Fruit fly (Drosophila melanogaster) whole organism, embryonic: ENCODE measurements around the gene Rab18.

Experiments used
- Asciz ChIP-seq: fragments of 200-800 bp; sonication (Bioruptor generic); optimal IDR thresholded peaks from 2 replicates; lab custom pipeline; 2017; ENCODE audit warnings: missing biosample characterization, mild to moderate bottlenecking, missing genetic modification characterization, missing genetic modification reagents
- Atf-2 ChIP-seq: fragments of 200-800 bp; sonication (Bioruptor generic); optimal IDR thresholded peaks from 2 replicates; lab custom pipeline; 2016; ENCODE audit warnings: missing biosample characterization, missing genetic modification characterization
- Atf6 ChIP-seq: fragments of 200-800 bp; sonication (Bioruptor generic); IDR thresholded peaks from 2 replicates; pipeline ENCODE4 v1.3.6; 2022; ENCODE audit warnings: missing biosample characterization, missing genetic modification characterization
- Bgb ChIP-seq: fragments of 200-800 bp; sonication (Bioruptor generic); IDR thresholded peaks from 2 replicates; pipeline ENCODE4 v1.3.6; 2022; ENCODE audit warnings: missing biosample characterization, missing genetic modification characterization; ENCODE audit not compliant: partially characterized antibody
- CG11456 ChIP-seq: fragments of 200-800 bp; sonication (Bioruptor generic); IDR thresholded peaks from 3 replicates; pipeline ENCODE4 v1.3.6; 2022; ENCODE audit warnings: missing biosample characterization, missing genetic modification characterization
- CG11723 ChIP-seq: fragments of 200-800 bp; sonication (Bioruptor generic); optimal IDR thresholded peaks from 2 replicates; lab custom pipeline; 2017; ENCODE audit warnings: missing biosample characterization, mild to moderate bottlenecking, missing genetic modification characterization
- CG13296 ChIP-seq: fragments of 200-800 bp; sonication (Bioruptor generic); optimal IDR thresholded peaks from 3 replicates; lab custom pipeline; 2018; ENCODE audit warnings: missing biosample characterization, mild to moderate bottlenecking, missing genetic modification characterization
- CG14014 ChIP-seq: fragments of 200-800 bp; sonication (Bioruptor generic); IDR thresholded peaks from 2 replicates; pipeline ENCODE4 v1.3.6; 2022; ENCODE audit warnings: missing biosample characterization, missing genetic modification characterization
- CG14860 ChIP-seq: fragments of 200-800 bp; sonication (Bioruptor generic); IDR thresholded peaks from 3 replicates; pipeline ENCODE4 v1.3.6; 2022; ENCODE audit warnings: missing biosample characterization, missing genetic modification characterization; ENCODE audit not compliant: partially characterized antibody
- CG14965 ChIP-seq: fragments of 200-800 bp; sonication (Bioruptor generic); optimal IDR thresholded peaks from 2 replicates; lab custom pipeline; 2016; ENCODE audit warnings: missing biosample characterization, missing genetic modification characterization, borderline replicate concordance
- CG18011 ChIP-seq: fragments of 200-800 bp; sonication (Bioruptor generic); optimal IDR thresholded peaks from 2 replicates; lab custom pipeline; 2017; ENCODE audit warnings: missing biosample characterization, missing genetic modification characterization, mild to moderate bottlenecking, moderate library complexity, missing genotype
- CG18476 ChIP-seq: fragments of 200-800 bp; sonication (Bioruptor generic); optimal IDR thresholded peaks from 2 replicates; lab custom pipeline; 2016; ENCODE audit warnings: missing biosample characterization, mild to moderate bottlenecking, missing genetic modification characterization
- CG2889 ChIP-seq: fragments of 200-800 bp; sonication (Bioruptor generic); IDR thresholded peaks from 3 replicates; pipeline ENCODE4 v1.3.6; 2022; ENCODE audit warnings: missing biosample characterization, missing genetic modification characterization
- CG31388 ChIP-seq: fragments of 200-800 bp; sonication (Bioruptor generic); optimal IDR thresholded peaks from 2 replicates; lab custom pipeline; 2016; ENCODE audit warnings: missing biosample characterization, missing genetic modification characterization
- CG3281 ChIP-seq: fragments of 200-800 bp; sonication (Bioruptor generic); optimal IDR thresholded peaks from 3 replicates; lab custom pipeline; 2017; ENCODE audit warnings: missing biosample characterization, mild to moderate bottlenecking, missing genetic modification characterization
- CG33557 ChIP-seq: fragments of 200-800 bp; sonication (Bioruptor generic); optimal IDR thresholded peaks from 2 replicates; lab custom pipeline; 2019; ENCODE audit warnings: missing biosample characterization, mild to moderate bottlenecking, missing genetic modification characterization, moderate library complexity
- CG4820 ChIP-seq: fragments of 200-800 bp; sonication (Bioruptor generic); optimal IDR thresholded peaks from 3 replicates; lab custom pipeline; 2016; ENCODE audit warnings: missing biosample characterization, missing genetic modification characterization
- CG7271 ChIP-seq: fragments of 200-800 bp; sonication (Bioruptor generic); optimal IDR thresholded peaks from 2 replicates; lab custom pipeline; 2018; ENCODE audit warnings: missing biosample characterization, mild to moderate bottlenecking, missing genetic modification characterization, moderate library complexity
- CG8359 ChIP-seq: fragments of 200-800 bp; sonication (Bioruptor generic); optimal IDR thresholded peaks from 2 replicates; lab custom pipeline; 2017; ENCODE audit warnings: missing biosample characterization, mild to moderate bottlenecking, missing genetic modification characterization, borderline replicate concordance
- CG9797 ChIP-seq: fragments of 200-800 bp; sonication (Bioruptor generic); optimal IDR thresholded peaks from 3 replicates; lab custom pipeline; 2018; ENCODE audit warnings: missing biosample characterization, mild to moderate bottlenecking, missing genetic modification characterization
- Camta ChIP-seq: fragments of 200-800 bp; sonication (Bioruptor generic); optimal IDR thresholded peaks from 2 replicates; lab custom pipeline; 2016; ENCODE audit warnings: missing biosample characterization, missing genetic modification characterization
- Dip3 ChIP-seq: fragments of 200-800 bp; sonication (Bioruptor generic); optimal IDR thresholded peaks from 3 replicates; lab custom pipeline; 2016; ENCODE audit warnings: missing biosample characterization, missing genetic modification characterization
- MESR4 ChIP-seq: fragments of 200-800 bp; sonication (Bioruptor generic); optimal IDR thresholded peaks from 2 replicates; lab custom pipeline; 2018; ENCODE audit warnings: missing biosample characterization, mild to moderate bottlenecking, missing genetic modification characterization, moderate library complexity
- Nf-YC ChIP-seq: fragments of 200-800 bp; optimal IDR thresholded peaks from 3 replicates; lab custom pipeline; 2019; ENCODE audit warnings: missing biosample characterization, mild to moderate bottlenecking, missing genetic modification characterization, moderate library complexity
- Oli ChIP-seq: fragments of 200-800 bp; sonication (Bioruptor generic); optimal IDR thresholded peaks from 2 replicates; lab custom pipeline; 2018; ENCODE audit warnings: missing biosample characterization, mild to moderate bottlenecking, missing genetic modification characterization, moderate library complexity
- Poxn ChIP-seq: fragments of 200-800 bp; sonication (Bioruptor generic); IDR thresholded peaks from 2 replicates; pipeline ENCODE4 v1.3.6; 2022; ENCODE audit warnings: missing biosample characterization, missing genetic modification characterization
- Rx ChIP-seq: fragments of 200-800 bp; sonication (Bioruptor generic); IDR thresholded peaks from 2 replicates; pipeline ENCODE4 v1.3.6; 2022; ENCODE audit warnings: missing biosample characterization, missing genetic modification characterization
- Ssrp ChIP-seq: fragments of 200-800 bp; sonication (Bioruptor generic); optimal IDR thresholded peaks from 2 replicates; lab custom pipeline; 2018; ENCODE audit warnings: missing biosample characterization, mild to moderate bottlenecking, missing genetic modification characterization, moderate library complexity
- ac ChIP-seq: fragments of 200-800 bp; sonication (Bioruptor generic); optimal IDR thresholded peaks from 3 replicates; lab custom pipeline; 2017; ENCODE audit warnings: missing biosample characterization, mild to moderate bottlenecking, missing genetic modification characterization
- aop ChIP-seq: fragments of 200-800 bp; sonication (Bioruptor generic); IDR thresholded peaks from 2 replicates; pipeline ENCODE4 v1.3.6; 2022; ENCODE audit warnings: missing biosample characterization, missing genetic modification characterization
- br ChIP-seq: fragments of >200 bp; optimal IDR thresholded peaks from 2 replicates; lab custom pipeline; 2017
- chinmo ChIP-seq: fragments of 200-800 bp; sonication (Bioruptor generic); IDR thresholded peaks from 4 replicates; pipeline ENCODE4 v1.3.6; 2022; ENCODE audit warnings: missing biosample characterization, missing genetic modification characterization; ENCODE audit not compliant: partially characterized antibody
- ci ChIP-seq: fragments of 200-800 bp; sonication (Bioruptor generic); IDR thresholded peaks from 3 replicates; pipeline ENCODE4 v1.3.6; 2022; ENCODE audit warnings: missing biosample characterization, missing genetic modification characterization
- croc ChIP-seq: fragments of 200-800 bp; sonication (Bioruptor generic); conservative IDR thresholded peaks from 3 replicates; pipeline ENCODE4 v1.3.6; 2022; ENCODE audit warnings: missing biosample characterization, missing genetic modification characterization
- dan ChIP-seq: fragments of 200-800 bp; sonication (Bioruptor generic); IDR thresholded peaks from 2 replicates; pipeline ENCODE4 v1.3.6; 2022; ENCODE audit warnings: missing biosample characterization, missing genetic modification characterization
- dysf ChIP-seq: fragments of 200-800 bp; sonication (Bioruptor generic); IDR thresholded peaks from 3 replicates; pipeline ENCODE4 v1.3.6; 2022; ENCODE audit warnings: missing biosample characterization, missing genetic modification characterization
- fd64A ChIP-seq: fragments of 200-800 bp; sonication (Bioruptor generic); optimal IDR thresholded peaks from 3 replicates; lab custom pipeline; 2018; ENCODE audit warnings: missing biosample characterization, mild to moderate bottlenecking, missing genetic modification characterization
- grn ChIP-seq: fragments of 200-800 bp; sonication (Bioruptor generic); optimal IDR thresholded peaks from 3 replicates; lab custom pipeline; 2017; ENCODE audit warnings: missing biosample characterization, missing genetic modification characterization
- gro ChIP-seq: fragments of 200-800 bp; sonication (Bioruptor generic); optimal IDR thresholded peaks from 2 replicates; lab custom pipeline; 2016; ENCODE audit warnings: missing biosample characterization, missing genetic modification characterization
- kay ChIP-seq: fragments of 200-800 bp; sonication (Bioruptor generic); optimal IDR thresholded peaks from 2 replicates; lab custom pipeline; 2016; ENCODE audit warnings: missing biosample characterization, missing genetic modification characterization
- klu ChIP-seq: fragments of 200-800 bp; sonication (Bioruptor generic); IDR thresholded peaks from 2 replicates; pipeline ENCODE4 v1.3.6; 2022; ENCODE audit warnings: missing biosample characterization, missing genetic modification characterization
- nerfin-1 ChIP-seq: fragments of 200-800 bp; sonication (Bioruptor generic); optimal IDR thresholded peaks from 3 replicates; lab custom pipeline; 2019; ENCODE audit warnings: missing biosample characterization, mild to moderate bottlenecking, missing genetic modification characterization, moderate library complexity
- pan ChIP-seq, 4 experiments: fragments of >200 bp in 3 of 4; fragments of 200-800 bp in 1 of 4; sonication (Bioruptor generic) in 1 of 4; optimal IDR thresholded peaks in 3 of 4; IDR thresholded peaks in 1 of 4; 2 replicates each; pipeline versions ENCODE4 v1.3.6 to Lab custom; 2017 to 2022; ENCODE audit warnings: missing biosample characterization in 2 of 4, missing genetic modification characterization in 2 of 4, mixed read lengths in 1 of 4
- pnt ChIP-seq: fragments of 200-800 bp; sonication (Bioruptor generic); optimal IDR thresholded peaks from 3 replicates; lab custom pipeline; 2016; ENCODE audit warnings: missing biosample characterization, missing genetic modification characterization
- row ChIP-seq: fragments of 200-800 bp; sonication (Bioruptor generic); IDR thresholded peaks from 3 replicates; pipeline ENCODE4 v1.3.6; 2022; ENCODE audit warnings: missing biosample characterization, missing genetic modification characterization
- run ChIP-seq: fragments of 200-800 bp; sonication (Bioruptor generic); optimal IDR thresholded peaks from 3 replicates; lab custom pipeline; 2018; ENCODE audit warnings: missing biosample characterization, mild to moderate bottlenecking, missing genetic modification characterization
- slbo ChIP-seq: fragments of 200-800 bp; sonication (Bioruptor generic); IDR thresholded peaks from 2 replicates; pipeline ENCODE4 v1.3.6; 2022; ENCODE audit warnings: missing biosample characterization, missing genetic modification characterization
- tio ChIP-seq: fragments of 200-800 bp; sonication (Bioruptor generic); optimal IDR thresholded peaks from 2 replicates; lab custom pipeline; 2017; ENCODE audit warnings: missing biosample characterization, missing genetic modification characterization, inconsistent platforms
- trem ChIP-seq: fragments of 200-800 bp; optimal IDR thresholded peaks from 3 replicates; lab custom pipeline; 2019; ENCODE audit warnings: missing biosample characterization, mild to moderate bottlenecking, missing genetic modification characterization, moderate library complexity
- tup ChIP-seq: fragments of 200-800 bp; sonication (Bioruptor generic); optimal IDR thresholded peaks from 2 replicates; lab custom pipeline; 2016; ENCODE audit warnings: missing biosample characterization, mild to moderate bottlenecking, missing genetic modification characterization, moderate library complexity
- usp ChIP-seq: fragments of >200 bp; optimal IDR thresholded peaks from 2 replicates; lab custom pipeline; 2017; ENCODE audit warnings: missing biosample characterization, missing genetic modification characterization

Gene Rab18

dm6 chrX:5665902-5666301 lies 5.7 kb downstream of the Rab18 start, which contains the start of the genes Sirt4 and CG4119 (continued):
- TF ChIP-seq ac (no peak), aop (GFP tag; lab: Robert Waterston, UW) (no peak), dan (GFP tag; lab: Robert Waterston, UW) (no peak), CG18011 (GFP tag; lab: Kevin White, UChicago) (peak; percentile 2), tio (GFP tag; lab: Kevin White, UChicago) (no peak), Oli (tag; lab: Kevin White, UChicago) (no peak), CG3281 (GFP tag; lab: Kevin White, UChicago) (peak; percentile 9), CG11723 (GFP tag; lab: Kevin White, UChicago) (no peak), Nf-YC (tag; lab: Kevin White, UChicago) (peak; percentile 30), CG11456 (peak; percentile 65; the same call in 1 of the 3 replicates), CG7271 (tag; lab: Kevin White, UChicago) (no peak), CG9797 (GFP tag; lab: Kevin White, UChicago) (peak; percentile 32), Bgb (GFP tag; lab: Robert Waterston, UW) (peak; percentile 99), CG2889 (GFP tag; lab: Robert Waterston, UW) (no peak), trem (peak; percentile 56), dysf (GFP tag; lab: Robert Waterston, UW) (no peak), Rx (GFP tag; lab: Robert Waterston, UW) (no peak), pan (optimal IDR thresholded peaks at IDR 0.05; lab: Kevin White, UChicago) (no peak), pan (GFP tag; optimal IDR thresholded peaks at IDR 0.05 in 1 of 2, IDR thresholded peaks at IDR 0.05 in 1 of 2) (no peak), CG8359 (GFP tag; lab: Kevin White, UChicago) (no peak), br (no peak), pnt (GFP tag; lab: Kevin White, UChicago) (no peak), nerfin-1 (peak; percentile 31), kay (GFP tag; lab: Kevin White, UChicago) (no peak), grn (no peak), klu (GFP tag; lab: Robert Waterston, UW) (no peak), CG31388 (GFP tag; lab: Kevin White, UChicago) (no peak), CG13296 (GFP tag; lab: Kevin White, UChicago) (no peak), usp (GFP tag; lab: Kevin White, UChicago) (no peak), CG18476 (GFP tag; lab: Kevin White, UChicago) (no peak), CG14014 (no peak), Ssrp (tag; lab: Kevin White, UChicago) (no peak), Poxn (GFP tag; lab: Robert Waterston, UW) (no peak), chinmo (peak; percentile 91; the same call in 3 of the 4 replicates), CG33557 (GFP tag; lab: Kevin White, UChicago) (no peak), ci (GFP tag; lab: Robert Waterston, UW) (no peak), croc (GFP tag; lab: Robert Waterston, UW) (no peak), run (tag; lab: Kevin White, UChicago) (no peak), Atf6 (GFP tag; lab: Robert Waterston, UW) (no peak), CG14965 (GFP tag; lab: Kevin White, UChicago) (no peak), Dip3 (peak; percentile 12), MESR4 (GFP tag; lab: Kevin White, UChicago) (peak; percentile 92), CG4820 (no peak), CG14860 (peak; percentile 94), slbo (GFP tag; lab: Robert Waterston, UW) (peak; percentile 54; the same call in 1 of the 2 replicates), Asciz (no peak), row (GFP tag; lab: Robert Waterston, UW) (peak; percentile 60), Atf-2 (no peak), fd64A (no peak), Camta (GFP tag; lab: Kevin White, UChicago) (no peak), tup (GFP tag; lab: Kevin White, UChicago) (no peak), gro (peak; percentile 40)
